Comparison of ENCODE assay signal across 4 worm cellular contexts in genomic region chrIII:11251718-11252441, ce11.
TF ChIP-seq lines count a peak whose summit lies in the region.

Y47D3A.32 (plus strand) TSS chrIII:11252391.

TF ChIP-seq in whole organism, L1 larva, 84 proteins besides CTCF, POLR2A, EP300 and RAD21:
- TF ChIP-seq dpl-1 (GFP tag; optimal IDR thresholded peaks at IDR 0.05; lab: Kevin White, UChicago) (no peak), xbp-1 (tag; optimal IDR thresholded peaks at IDR 0.05; lab: Kevin White, UChicago) (no peak), elt-3 (tag; optimal IDR thresholded peaks at IDR 0.05; lab: Kevin White, UChicago) (no peak), nhr-76 (tag; optimal IDR thresholded peaks at IDR 0.05; lab: Kevin White, UChicago) (no peak), lsy-2 (tag; optimal IDR thresholded peaks at IDR 0.05; lab: Kevin White, UChicago) (peak in 1 of 2 experiments; percentile 14), dsc-1 (tag; optimal IDR thresholded peaks at IDR 0.05; lab: Kevin White, UChicago) (no peak), mab-9 (GFP tag; IDR thresholded peaks at IDR 0.05; lab: Robert Waterston, UW) (no peak), lin-13 (GFP tag; optimal IDR thresholded peaks at IDR 0.05; lab: Kevin White, UChicago) (no peak), nhr-28 (tag; optimal IDR thresholded peaks at IDR 0.05; lab: Kevin White, UChicago) (no peak), aly-2 (tag; optimal IDR thresholded peaks at IDR 0.05; lab: Kevin White, UChicago) (peak; percentile 20), nhr-71 (tag; optimal IDR thresholded peaks at IDR 0.05; lab: Kevin White, UChicago) (peak; percentile 6), efl-1 (optimal IDR thresholded peaks at IDR 0.05; lab: Kevin White, UChicago) (no peak), efl-1 (GFP tag; optimal IDR thresholded peaks at IDR 0.05 in 1 of 2; lab: Kevin White, UChicago) (no peak), nhr-237 (tag; optimal IDR thresholded peaks at IDR 0.05; lab: Kevin White, UChicago) (no peak), zag-1 (tag; optimal IDR thresholded peaks at IDR 0.05; lab: Kevin White, UChicago) (no peak), ets-5 (GFP tag; IDR thresholded peaks at IDR 0.05; lab: Robert Waterston, UW) (no peak), tbx-2 (tag; optimal IDR thresholded peaks at IDR 0.05; lab: Kevin White, UChicago) (no peak)

TF ChIP-seq in whole organism, L4 larva, 104 proteins besides CTCF, POLR2A, EP300 and RAD21:
- no peak for TF ChIP-seq T20F7.1 (GFP tag; optimal IDR thresholded peaks at IDR 0.05; lab: Kevin White, UChicago)
- peak; percentile 49 for TF ChIP-seq lin-38 (GFP tag; IDR thresholded peaks at IDR 0.05; lab: Robert Waterston, UW)
- 0 out of 2 replicates have a peak, but pooled peaks have one; percentile 56 for TF ChIP-seq lim-7 (GFP tag; IDR thresholded peaks at IDR 0.05; lab: Robert Waterston, UW)
- TF ChIP-seq Y105C5A.15 (GFP tag; IDR thresholded peaks at IDR 0.05; lab: Robert Waterston, UW) = 0 out of 2 replicates have a peak, but pooled peaks have one; percentile 2
- TF ChIP-seq vab-7 (GFP tag; IDR thresholded peaks at IDR 0.05; lab: Robert Waterston, UW) = 0 out of 2 replicates have a peak, but pooled peaks have one; percentile 25
- TF ChIP-seq mes-2 (tag; optimal IDR thresholded peaks at IDR 0.05; lab: Kevin White, UChicago; ENCODE audit: poor library complexity, severe bottlenecking) = peak; percentile 22
- TF ChIP-seq Y48G9A.11 (GFP tag; IDR thresholded peaks at IDR 0.05; lab: Robert Waterston, UW) = peak; percentile 34; the same call in 1 of the 2 replicates
- TF ChIP-seq T26A8.4 (GFP tag; IDR thresholded peaks at IDR 0.05; lab: Robert Waterston, UW) = no peak; the same call in 1 of the 2 replicates
- peak; percentile 26; the same call in 1 of the 2 replicates for TF ChIP-seq pha-4 (GFP tag; IDR thresholded peaks at IDR 0.05; lab: Robert Waterston, UW)
- TF ChIP-seq pha-4 (tag; optimal IDR thresholded peaks at IDR 0.05; lab: Kevin White, UChicago) = no peak
- TF ChIP-seq lir-3 (tag; optimal IDR thresholded peaks at IDR 0.05; lab: Kevin White, UChicago) = no peak
- TF ChIP-seq mep-1 (tag; optimal IDR thresholded peaks at IDR 0.05; lab: Kevin White, UChicago) = peak; percentile 33
- TF ChIP-seq ctbp-1 (GFP tag; IDR thresholded peaks at IDR 0.05; lab: Robert Waterston, UW) = 0 out of 2 replicates have a peak, but pooled peaks have one; percentile 26

TF ChIP-seq in whole organism, late embryonic, 69 proteins besides CTCF, POLR2A, EP300 and RAD21:
- TF ChIP-seq ama-1 (optimal IDR thresholded peaks at IDR 0.05; lab: Kevin White, UChicago) (no peak), ceh-14 (tag; optimal IDR thresholded peaks at IDR 0.05; lab: Kevin White, UChicago) (no peak), elt-4 (tag; optimal IDR thresholded peaks at IDR 0.05; lab: Kevin White, UChicago) (no peak), K09A11.1 (tag; optimal IDR thresholded peaks at IDR 0.05; lab: Kevin White, UChicago; ENCODE audit: insufficient read depth) (no peak), elt-2 (tag; optimal IDR thresholded peaks at IDR 0.05; lab: Kevin White, UChicago) (peak; percentile 9), syd-9 (tag; optimal IDR thresholded peaks at IDR 0.05; lab: Kevin White, UChicago) (no peak)

TF ChIP-seq in whole organism, young adult, 124 proteins besides CTCF, POLR2A, EP300 and RAD21:
- no peak for TF ChIP-seq Y53F4B.3 (GFP tag; IDR thresholded peaks at IDR 0.05; lab: Robert Waterston, UW)
- no peak for TF ChIP-seq ztf-3 (GFP tag; optimal IDR thresholded peaks at IDR 0.05; lab: Kevin White, UChicago)
- no peak for TF ChIP-seq nfya-1 (tag; optimal IDR thresholded peaks at IDR 0.05; lab: Kevin White, UChicago; ENCODE audit: borderline replicate concordance, insufficient read depth)
- no peak for TF ChIP-seq nhr-27 (tag; optimal IDR thresholded peaks at IDR 0.05; lab: Kevin White, UChicago)
- no peak for TF ChIP-seq snpc-1.3 (tag; optimal IDR thresholded peaks at IDR 0.05; lab: Kevin White, UChicago; ENCODE audit: insufficient read depth)
- no peak for TF ChIP-seq C06A6.2 (GFP tag; conservative IDR thresholded peaks at IDR 0.05; lab: Robert Waterston, UW)
- no peak for TF ChIP-seq D2030.7 (GFP tag; IDR thresholded peaks at IDR 0.05; lab: Robert Waterston, UW)
- peak; percentile 55; the same call in 1 of the 2 replicates for TF ChIP-seq hsf-1 (GFP tag; IDR thresholded peaks at IDR 0.05; lab: Robert Waterston, UW)
- no peak for TF ChIP-seq F33H1.4 (GFP tag; IDR thresholded peaks at IDR 0.05; lab: Robert Waterston, UW)
- peak; percentile 59; the same call in 1 of the 2 replicates for TF ChIP-seq ztf-25 (GFP tag; IDR thresholded peaks at IDR 0.05; lab: Robert Waterston, UW)
- TF ChIP-seq F55B11.4 (tag; optimal IDR thresholded peaks at IDR 0.05; lab: Kevin White, UChicago; ENCODE audit: borderline replicate concordance, insufficient read depth) = no peak
- peak; percentile 78 for TF ChIP-seq nfyb-1 (GFP tag; IDR thresholded peaks at IDR 0.05; lab: Robert Waterston, UW)
- TF ChIP-seq Y56A3A.18 (GFP tag; IDR thresholded peaks at IDR 0.05; lab: Robert Waterston, UW) = peak; percentile 76
- peak; percentile 11 for TF ChIP-seq athp-1 (tag; optimal IDR thresholded peaks at IDR 0.05; lab: Kevin White, UChicago)
- peak; percentile 33; the same call in 1 of the 2 replicates for TF ChIP-seq pbrm-1 (GFP tag; IDR thresholded peaks at IDR 0.05; lab: Robert Waterston, UW)
- no peak for TF ChIP-seq F57C9.4 (tag; optimal IDR thresholded peaks at IDR 0.05; lab: Kevin White, UChicago)
- no peak for TF ChIP-seq nhr-90 (tag; optimal IDR thresholded peaks at IDR 0.05; lab: Kevin White, UChicago)
- no peak for TF ChIP-seq lin-26 (GFP tag; IDR thresholded peaks at IDR 0.05; lab: Robert Waterston, UW)
- no peak for TF ChIP-seq dpl-1 (GFP tag; optimal IDR thresholded peaks at IDR 0.05; lab: Kevin White, UChicago)
- no peak for TF ChIP-seq sptf-2 (GFP tag; optimal IDR thresholded peaks at IDR 0.05; lab: Kevin White, UChicago)
- TF ChIP-seq cebp-2 (GFP tag; IDR thresholded peaks at IDR 0.05; lab: Robert Waterston, UW) = peak; percentile 86; the same call in 1 of the 2 replicates
- peak; percentile 59 for TF ChIP-seq B0336.3 (GFP tag; IDR thresholded peaks at IDR 0.05; lab: Robert Waterston, UW)
- peak; percentile 4 for TF ChIP-seq tbp1 (GFP tag; optimal IDR thresholded peaks at IDR 0.05; lab: Kevin White, UChicago)
- no peak for TF ChIP-seq snpc-4 (GFP tag; optimal IDR thresholded peaks at IDR 0.05; lab: Kevin White, UChicago)
- TF ChIP-seq snpc-4 (tag; optimal IDR thresholded peaks at IDR 0.05; lab: Kevin White, UChicago) = no peak
- peak; percentile 56 for TF ChIP-seq chd-7 (tag; optimal IDR thresholded peaks at IDR 0.05; lab: Kevin White, UChicago)
- TF ChIP-seq Y95B8A.8 (GFP tag; IDR thresholded peaks at IDR 0.05; lab: Robert Waterston, UW) = peak; percentile 53; the same call in 1 of the 2 replicates
- TF ChIP-seq F52B5.7 (tag; optimal IDR thresholded peaks at IDR 0.05; lab: Kevin White, UChicago) = peak; percentile 44
- no peak for TF ChIP-seq B0019.2 (GFP tag; conservative IDR thresholded peaks at IDR 0.05; lab: Robert Waterston, UW)
- TF ChIP-seq lin-35 (GFP tag; optimal IDR thresholded peaks at IDR 0.05; lab: Kevin White, UChicago) = peak in 1 of 3 experiments; percentile 12
- TF ChIP-seq attf-5 (GFP tag; optimal IDR thresholded peaks at IDR 0.05; lab: Kevin White, UChicago) = peak; percentile 36
- no peak for TF ChIP-seq cebp-1 (GFP tag; IDR thresholded peaks at IDR 0.05; lab: Robert Waterston, UW)
- TF ChIP-seq cebp-1 (tag; optimal IDR thresholded peaks at IDR 0.05; lab: Kevin White, UChicago) = peak; percentile 61
- TF ChIP-seq dpff-1 (tag; optimal IDR thresholded peaks at IDR 0.05; lab: Kevin White, UChicago) = peak; percentile 65
- no peak for TF ChIP-seq dox-1 (GFP tag; IDR thresholded peaks at IDR 0.05; lab: Robert Waterston, UW)
- TF ChIP-seq rcor-1 (GFP tag; IDR thresholded peaks at IDR 0.05; lab: Robert Waterston, UW) = no peak
- peak; percentile 34; the same call in 1 of the 2 replicates for TF ChIP-seq Y53G8AR.9 (GFP tag; conservative IDR thresholded peaks at IDR 0.05; lab: Robert Waterston, UW)
TF ChIP-seq in whole organism, young adult: peak in this region for 17.
